Fruit fly (Drosophila melanogaster) whole organism, embryonic: ENCODE measurements around the gene Pcyt1.

Experiments used
- ATbp ChIP-seq: fragments of 200-800 bp; sonication (Bioruptor generic); optimal IDR thresholded peaks from 2 replicates; lab custom pipeline; 2017; ENCODE audit warnings: missing biosample characterization, mild to moderate bottlenecking, missing genetic modification characterization, missing genetic modification reagents
- Blimp-1 ChIP-seq: fragments of 200-800 bp; sonication (Bioruptor generic); optimal IDR thresholded peaks from 3 replicates; lab custom pipeline; 2018; ENCODE audit warnings: missing biosample characterization, missing genetic modification characterization, mild to moderate bottlenecking, moderate library complexity, missing genetic modification reagents
- CG11085 ChIP-seq: fragments of 200-800 bp; sonication (Bioruptor generic); IDR thresholded peaks from 2 replicates; pipeline ENCODE4 v1.3.6; 2022; ENCODE audit warnings: missing biosample characterization, missing genetic modification characterization
- CG11456 ChIP-seq: fragments of 200-800 bp; sonication (Bioruptor generic); IDR thresholded peaks from 3 replicates; pipeline ENCODE4 v1.3.6; 2022; ENCODE audit warnings: missing biosample characterization, missing genetic modification characterization
- CG12236 ChIP-seq: fragments of 200-800 bp; sonication (Bioruptor generic); optimal IDR thresholded peaks from 2 replicates; lab custom pipeline; 2016; ENCODE audit warnings: missing biosample characterization, missing genetic modification characterization
- CG12299 ChIP-seq: fragments of 200-800 bp; sonication (Bioruptor generic); optimal IDR thresholded peaks from 2 replicates; lab custom pipeline; 2018; ENCODE audit warnings: missing biosample characterization, mild to moderate bottlenecking, missing genetic modification characterization
- CG14014 ChIP-seq: fragments of 200-800 bp; sonication (Bioruptor generic); IDR thresholded peaks from 2 replicates; pipeline ENCODE4 v1.3.6; 2022; ENCODE audit warnings: missing biosample characterization, missing genetic modification characterization
- CG14965 ChIP-seq: fragments of 200-800 bp; sonication (Bioruptor generic); optimal IDR thresholded peaks from 2 replicates; lab custom pipeline; 2016; ENCODE audit warnings: missing biosample characterization, missing genetic modification characterization, borderline replicate concordance
- CG15601 ChIP-seq: fragments of 200-800 bp; sonication (Bioruptor generic); optimal IDR thresholded peaks from 3 replicates; lab custom pipeline; 2019; ENCODE audit warnings: missing biosample characterization, mild to moderate bottlenecking, missing genetic modification characterization, moderate library complexity
- CG1602 ChIP-seq: fragments of 200-800 bp; sonication (Bioruptor generic); optimal IDR thresholded peaks from 3 replicates; lab custom pipeline; 2016; ENCODE audit warnings: missing biosample characterization, missing genetic modification characterization
- CG17328 ChIP-seq: fragments of 200-800 bp; sonication (Bioruptor generic); IDR thresholded peaks from 2 replicates; pipeline ENCODE4 v1.3.6; 2022; ENCODE audit warnings: missing biosample characterization, missing genetic modification characterization
- CG17359 ChIP-seq: fragments of 200-800 bp; sonication (Bioruptor generic); optimal IDR thresholded peaks from 3 replicates; lab custom pipeline; 2018; ENCODE audit warnings: missing biosample characterization, mild to moderate bottlenecking, missing genetic modification characterization, moderate library complexity
- CG17829 ChIP-seq: fragments of 200-800 bp; optimal IDR thresholded peaks from 2 replicates; lab custom pipeline; 2019; ENCODE audit warnings: missing biosample characterization, mild to moderate bottlenecking, missing genetic modification characterization, moderate library complexity
- CG17912 ChIP-seq: fragments of 200-800 bp; sonication (Bioruptor generic); optimal IDR thresholded peaks from 2 replicates; lab custom pipeline; 2018; ENCODE audit warnings: missing biosample characterization, mild to moderate bottlenecking, missing genetic modification characterization
- CG31224 ChIP-seq: fragments of 200-800 bp; sonication (Bioruptor generic); IDR thresholded peaks from 2 replicates; pipeline ENCODE4 v1.3.6; 2022; ENCODE audit warnings: missing biosample characterization, missing genetic modification characterization
- CG33213 ChIP-seq: fragments of 200-800 bp; sonication (Bioruptor generic); optimal IDR thresholded peaks from 3 replicates; lab custom pipeline; 2016; ENCODE audit warnings: missing biosample characterization, missing genetic modification characterization
- CG3995 ChIP-seq: fragments of 200-800 bp; sonication (Bioruptor generic); optimal IDR thresholded peaks from 3 replicates; lab custom pipeline; 2016; ENCODE audit warnings: missing biosample characterization, missing genetic modification characterization
- CG43689 ChIP-seq: fragments of 200-800 bp; sonication (Bioruptor generic); IDR thresholded peaks from 2 replicates; pipeline ENCODE4 v1.3.6; 2022; ENCODE audit warnings: missing biosample characterization, missing genetic modification characterization
- CG4424 ChIP-seq: fragments of 200-800 bp; sonication (Bioruptor generic); optimal IDR thresholded peaks from 3 replicates; lab custom pipeline; 2016; ENCODE audit warnings: missing biosample characterization, missing genetic modification characterization
- CG6791 ChIP-seq: fragments of 200-800 bp; sonication (Bioruptor generic); IDR thresholded peaks from 3 replicates; pipeline ENCODE4 v1.3.6; 2022; ENCODE audit warnings: missing biosample characterization, missing genetic modification characterization; ENCODE audit not compliant: partially characterized antibody
- CG9876 ChIP-seq: fragments of 200-800 bp; sonication (Bioruptor generic); optimal IDR thresholded peaks from 2 replicates; lab custom pipeline; 2016; ENCODE audit warnings: missing biosample characterization, missing genetic modification characterization
- Dek ChIP-seq: fragments of 200-800 bp; sonication (Bioruptor generic); optimal IDR thresholded peaks from 3 replicates; lab custom pipeline; 2019; ENCODE audit warnings: missing biosample characterization, mild to moderate bottlenecking, missing genetic modification characterization, moderate library complexity
- Drgx ChIP-seq: fragments of 200-800 bp; sonication (Bioruptor generic); IDR thresholded peaks from 2 replicates; pipeline ENCODE4 v1.3.6; 2022; ENCODE audit warnings: missing biosample characterization, missing genetic modification characterization
- H15 ChIP-seq: fragments of 200-800 bp; sonication (Bioruptor generic); IDR thresholded peaks from 3 replicates; pipeline ENCODE4 v1.3.6; 2022; ENCODE audit warnings: missing biosample characterization, missing genetic modification characterization
- HLH3B ChIP-seq: fragments of 200-800 bp; sonication (Bioruptor generic); IDR thresholded peaks from 2 replicates; pipeline ENCODE4 v1.3.6; 2022; ENCODE audit warnings: missing biosample characterization, missing genetic modification characterization
- HmgD ChIP-seq: fragments of 200-800 bp; sonication (Bioruptor generic); optimal IDR thresholded peaks from 3 replicates; lab custom pipeline; 2016; ENCODE audit warnings: missing biosample characterization, missing genetic modification characterization
- NFAT ChIP-seq: fragments of 200-800 bp; sonication (Bioruptor generic); IDR thresholded peaks from 2 replicates; pipeline ENCODE4 v1.3.6; 2022; ENCODE audit warnings: missing biosample characterization, missing genetic modification characterization
- NK7.1 ChIP-seq: fragments of 200-800 bp; sonication (Bioruptor generic); optimal IDR thresholded peaks from 3 replicates; lab custom pipeline; 2016; ENCODE audit warnings: missing biosample characterization, missing genetic modification characterization
- Nf-YA ChIP-seq: fragments of 200-800 bp; sonication (Bioruptor generic); IDR thresholded peaks from 2 replicates; pipeline ENCODE4 v1.3.6; 2022; ENCODE audit warnings: missing biosample characterization, missing genetic modification characterization
- Sin3A ChIP-seq: fragments of >200 bp; optimal IDR thresholded peaks from 2 replicates; lab custom pipeline; 2018
- Six4 ChIP-seq: fragments of 200-800 bp; sonication (Bioruptor generic); optimal IDR thresholded peaks from 2 replicates; lab custom pipeline; 2016; ENCODE audit warnings: missing biosample characterization, missing genetic modification characterization
- Xrp1 ChIP-seq: fragments of 200-800 bp; sonication (Bioruptor generic); IDR thresholded peaks from 2 replicates; pipeline ENCODE4 v1.3.6; 2022; ENCODE audit warnings: missing biosample characterization, missing genetic modification characterization
- ato ChIP-seq: fragments of 200-800 bp; sonication (Bioruptor generic); IDR thresholded peaks from 2 replicates; pipeline ENCODE4 v1.3.6; 2022; ENCODE audit warnings: missing biosample characterization, missing genetic modification characterization; ENCODE audit not compliant: partially characterized antibody
- cato ChIP-seq: fragments of 200-800 bp; sonication (Bioruptor generic); optimal IDR thresholded peaks from 2 replicates; lab custom pipeline; 2016; ENCODE audit warnings: missing biosample characterization, missing genetic modification characterization, borderline replicate concordance
- crp ChIP-seq, 2 experiments: fragments of 200-800 bp; sonication (Bioruptor generic); optimal IDR thresholded peaks; 2 replicates in 1 of 2; 3 replicates in 1 of 2; lab custom pipeline; 2017; ENCODE audit warnings: missing biosample characterization in 2 of 2, missing genetic modification characterization in 2 of 2, mild to moderate bottlenecking in 1 of 2, moderate library complexity in 1 of 2
- fd64A ChIP-seq: fragments of 200-800 bp; sonication (Bioruptor generic); optimal IDR thresholded peaks from 3 replicates; lab custom pipeline; 2018; ENCODE audit warnings: missing biosample characterization, mild to moderate bottlenecking, missing genetic modification characterization
- gro ChIP-seq: fragments of 200-800 bp; sonication (Bioruptor generic); optimal IDR thresholded peaks from 2 replicates; lab custom pipeline; 2016; ENCODE audit warnings: missing biosample characterization, missing genetic modification characterization
- hkb ChIP-seq, 2 experiments: fragments of 200-800 bp in 1 of 2; fragments of >200 bp in 1 of 2; sonication (Bioruptor generic) in 1 of 2; IDR thresholded peaks in 1 of 2; optimal IDR thresholded peaks in 1 of 2; 2 replicates each; pipeline versions ENCODE4 v1.3.6 to Lab custom; 2017 to 2022; ENCODE audit warnings: missing biosample characterization in 1 of 2, missing genetic modification characterization in 1 of 2
- inv ChIP-seq: fragments of 200-800 bp; sonication (Bioruptor generic); IDR thresholded peaks from 2 replicates; pipeline ENCODE4 v1.3.6; 2022; ENCODE audit warnings: missing biosample characterization, missing genetic modification characterization; ENCODE audit not compliant: partially characterized antibody
- kah ChIP-seq: fragments of 200-800 bp; sonication (Bioruptor generic); optimal IDR thresholded peaks from 2 replicates; lab custom pipeline; 2018; ENCODE audit warnings: missing biosample characterization, mild to moderate bottlenecking, missing genetic modification characterization
- kni ChIP-seq: fragments of 200-800 bp; sonication (Bioruptor generic); optimal IDR thresholded peaks from 3 replicates; lab custom pipeline; 2017; ENCODE audit warnings: mild to moderate bottlenecking, missing biosample characterization, missing genetic modification reagents, missing genetic modification characterization
- lmd ChIP-seq: fragments of 200-800 bp; sonication (Bioruptor generic); IDR thresholded peaks from 2 replicates; pipeline ENCODE4 v1.3.6; 2022; ENCODE audit warnings: missing biosample characterization, missing genetic modification characterization
- onecut ChIP-seq: fragments of 200-800 bp; sonication (Bioruptor generic); IDR thresholded peaks from 2 replicates; pipeline ENCODE4 v1.3.6; 2022; ENCODE audit warnings: missing biosample characterization, missing genetic modification characterization
- otp ChIP-seq: fragments of 200-800 bp; sonication (Bioruptor generic); IDR thresholded peaks from 3 replicates; pipeline ENCODE4, ENCODE4 v1.3.6; 2022; ENCODE audit warnings: missing biosample characterization, missing genetic modification characterization
- seq ChIP-seq: fragments of 200-800 bp; sonication (Bioruptor generic); IDR thresholded peaks from 2 replicates; pipeline ENCODE4 v1.3.6; 2022; ENCODE audit warnings: missing biosample characterization, missing genetic modification characterization
- shn ChIP-seq: fragments of 200-800 bp; sonication (Bioruptor generic); optimal IDR thresholded peaks from 3 replicates; lab custom pipeline; 2016; ENCODE audit warnings: missing biosample characterization, missing genetic modification characterization
- ssp ChIP-seq: fragments of 200-800 bp; sonication (Bioruptor generic); IDR thresholded peaks from 2 replicates; pipeline ENCODE4 v1.3.6; 2022; ENCODE audit warnings: missing biosample characterization, missing genetic modification characterization
- tgo ChIP-seq: fragments of 200-800 bp; sonication (Bioruptor generic); IDR thresholded peaks from 3 replicates; pipeline ENCODE4 v1.3.6; 2022; ENCODE audit warnings: missing biosample characterization, missing genetic modification characterization
- tio ChIP-seq: fragments of 200-800 bp; sonication (Bioruptor generic); optimal IDR thresholded peaks from 2 replicates; lab custom pipeline; 2017; ENCODE audit warnings: missing biosample characterization, missing genetic modification characterization, inconsistent platforms
- vfl ChIP-seq: fragments of 200-800 bp; sonication (Bioruptor generic); optimal IDR thresholded peaks from 2 replicates; lab custom pipeline; 2016; ENCODE audit warnings: missing biosample characterization, missing genetic modification characterization
- vnd ChIP-seq: fragments of 200-800 bp; sonication (Bioruptor generic); IDR thresholded peaks from 3 replicates; pipeline ENCODE4 v1.3.6; 2022; ENCODE audit warnings: missing biosample characterization, missing genetic modification characterization; ENCODE audit not compliant: partially characterized antibody

Gene Pcyt1

dm6 chr3L:1584781-1585180, 38.9 kb downstream of the Pcyt1 start (continued):
- TF ChIP-seq vnd (GFP tag; lab: Robert Waterston, UW), result no peak
- peak; percentile 96 for TF ChIP-seq Drgx (GFP tag; lab: Robert Waterston, UW)
- TF ChIP-seq Sin3A (lab: Kevin White, UChicago), result no peak
- no peak for TF ChIP-seq shn (GFP tag; lab: Kevin White, UChicago)
- no peak for TF ChIP-seq CG14014 (GFP tag; lab: Robert Waterston, UW)
- TF ChIP-seq Xrp1 (GFP tag; lab: Robert Waterston, UW), result peak; percentile 45; the same call in 1 of the 2 replicates
- no peak for TF ChIP-seq cato (GFP tag; lab: Kevin White, UChicago)
- no peak for TF ChIP-seq tio (GFP tag; lab: Kevin White, UChicago)
- TF ChIP-seq CG15601 (tag; lab: Kevin White, UChicago), result no peak
- no peak for TF ChIP-seq ato (GFP tag; lab: Robert Waterston, UW)
- no peak for TF ChIP-seq NFAT (GFP tag; lab: Robert Waterston, UW)
- no peak for TF ChIP-seq vfl (GFP tag; lab: Kevin White, UChicago)
- no peak for TF ChIP-seq kni (GFP tag; lab: Kevin White, UChicago)
- peak; percentile 66 for TF ChIP-seq lmd (GFP tag; lab: Robert Waterston, UW)
- TF ChIP-seq CG1602 (GFP tag; lab: Kevin White, UChicago), result no peak
- TF ChIP-seq CG43689 (GFP tag; lab: Robert Waterston, UW), result no peak
- TF ChIP-seq inv, result no peak
- no peak for TF ChIP-seq crp (GFP tag; optimal IDR thresholded peaks at IDR 0.05; lab: Kevin White, UChicago)
- TF ChIP-seq ATbp (GFP tag; lab: Kevin White, UChicago), result no peak
- TF ChIP-seq CG12299 (tag; lab: Kevin White, UChicago), result no peak
- TF ChIP-seq CG17359 (tag; lab: Kevin White, UChicago), result peak; percentile 56
- peak; percentile 45; the same call in 1 of the 2 replicates for TF ChIP-seq HLH3B (GFP tag; lab: Robert Waterston, UW)
- no peak for TF ChIP-seq CG9876 (GFP tag; lab: Kevin White, UChicago)
- no peak for TF ChIP-seq HmgD (GFP tag; lab: Kevin White, UChicago)
- no peak for TF ChIP-seq hkb (optimal IDR thresholded peaks at IDR 0.05; lab: Kevin White, UChicago)
- 0 out of 2 replicates have a peak, but pooled peaks have one; percentile 34 for TF ChIP-seq hkb (GFP tag; IDR thresholded peaks at IDR 0.05; lab: Robert Waterston, UW)
- TF ChIP-seq CG4424 (GFP tag; lab: Kevin White, UChicago), result no peak
- TF ChIP-seq seq, result no peak
- no peak for TF ChIP-seq CG6791 (GFP tag; lab: Robert Waterston, UW)
- no peak for TF ChIP-seq CG3995 (GFP tag; lab: Kevin White, UChicago)
- 0 out of 3 replicates have a peak, but pooled peaks have one; percentile 15 for TF ChIP-seq otp
- TF ChIP-seq CG33213, result no peak
- TF ChIP-seq Six4, result no peak
- TF ChIP-seq tgo (GFP tag; lab: Robert Waterston, UW), result peak; percentile 27; the same call in 2 of the 3 replicates
- TF ChIP-seq CG11456, result peak; percentile 53; the same call in 2 of the 3 replicates
- no peak for TF ChIP-seq kah (GFP tag; lab: Kevin White, UChicago)
- peak; percentile 41; the same call in 1 of the 2 replicates for TF ChIP-seq ssp (GFP tag; lab: Robert Waterston, UW)
- no peak for TF ChIP-seq Dek
- TF ChIP-seq CG17829, result peak; percentile 14
- TF ChIP-seq CG12236 (GFP tag; lab: Kevin White, UChicago), result no peak
- TF ChIP-seq CG14965 (GFP tag; lab: Kevin White, UChicago), result no peak
- TF ChIP-seq CG11085 (GFP tag; lab: Robert Waterston, UW), result no peak
- TF ChIP-seq H15, result peak; percentile 42; the same call in 1 of the 3 replicates
- TF ChIP-seq CG17912 (GFP tag; lab: Kevin White, UChicago), result no peak
- peak; percentile 33; the same call in 1 of the 2 replicates for TF ChIP-seq CG17328 (GFP tag; lab: Robert Waterston, UW)
- TF ChIP-seq CG31224 (GFP tag; lab: Robert Waterston, UW), result no peak
- TF ChIP-seq onecut (GFP tag; lab: Robert Waterston, UW), result no peak
- TF ChIP-seq NK7.1 (GFP tag; lab: Kevin White, UChicago), result no peak
- peak; percentile 31; the same call in 1 of the 2 replicates for TF ChIP-seq Nf-YA (GFP tag; lab: Robert Waterston, UW)
- TF ChIP-seq gro (GFP tag; lab: Kevin White, UChicago), result no peak
- TF ChIP-seq Blimp-1 (GFP tag; lab: Kevin White, UChicago), result peak; percentile 43
- no peak for TF ChIP-seq fd64A (GFP tag; lab: Kevin White, UChicago)
